Worm (Caenorhabditis elegans): ENCODE data around the gene nhr-214.
A peak's percentile ranks its signal among the peaks of the same experiment; 100 is the strongest.

The nhr-214 gene

ce11 chrX:12690346-12690745 is 11.5 kb downstream of the nhr-214 start (continued):
- no peak for TF ChIP-seq daf-19 (GFP tag; conservative IDR thresholded peaks at IDR 0.05)

ce11 chrX:12689869-12690268 is 12.0 kb downstream of the nhr-214 start:
- TF ChIP-seq mxl-3 (GFP tag; optimal IDR thresholded peaks at IDR 0.05) (no peak), F49E8.2 (tag; optimal IDR thresholded peaks at IDR 0.05; ENCODE audit: borderline replicate concordance) (no peak), pqm-1 (tag; optimal IDR thresholded peaks at IDR 0.05) (no peak), fkh-10 (GFP tag; optimal IDR thresholded peaks at IDR 0.05) (peak; percentile 93), gei-8 (GFP tag; optimal IDR thresholded peaks at IDR 0.05) (no peak), jun-1 (tag; optimal IDR thresholded peaks at IDR 0.05) (no peak), mep-1 (tag; optimal IDR thresholded peaks at IDR 0.05) (no peak), snpc-4 (tag; optimal IDR thresholded peaks at IDR 0.05) (no peak), nhr-41 (GFP tag; IDR thresholded peaks at IDR 0.05) (no peak), T26A8.4 (GFP tag; IDR thresholded peaks at IDR 0.05) (no peak), rbr-2 (tag; optimal IDR thresholded peaks at IDR 0.05) (no peak), ces-1 (GFP tag; optimal IDR thresholded peaks at IDR 0.05) (peak; percentile 93), ceh-20 (GFP tag; IDR thresholded peaks at IDR 0.05) (no peak), madf-5 (GFP tag; IDR thresholded peaks at IDR 0.05) (no peak), unc-62 (GFP tag; optimal IDR thresholded peaks at IDR 0.05 in 1 of 2) (peak in 1 of 2 experiments; percentile 84), unc-62 (tag; optimal IDR thresholded peaks at IDR 0.05) (no peak), nhr-102 (tag; optimal IDR thresholded peaks at IDR 0.05) (no peak), daf-8 (GFP tag; IDR thresholded peaks at IDR 0.05) (no peak), spr-3 (GFP tag; optimal IDR thresholded peaks at IDR 0.05) (no peak), lsy-2 (tag; optimal IDR thresholded peaks at IDR 0.05) (peak in 1 of 2 experiments; percentile 10), zip-11 (GFP tag; IDR thresholded peaks at IDR 0.05) (no peak), ceh-82 (tag; optimal IDR thresholded peaks at IDR 0.05) (no peak), tag-97 (GFP tag; IDR thresholded peaks at IDR 0.05) (no peak), ctbp-1 (GFP tag; IDR thresholded peaks at IDR 0.05) (0 out of 2 replicates have a peak, but pooled peaks have one; percentile 22)

ce11 chrX:12688632-12689031 is 13.2 kb downstream of the nhr-214 start:
- TF ChIP-seq ceh-62 (tag; optimal IDR thresholded peaks at IDR 0.05) = no peak
- peak; percentile 88 for TF ChIP-seq aha-1 (tag)
- no peak for TF ChIP-seq nhr-11 (tag; optimal IDR thresholded peaks at IDR 0.05)
- no peak for TF ChIP-seq zip-2 (tag; optimal IDR thresholded peaks at IDR 0.05)
- no peak for TF ChIP-seq nhr-41 (GFP tag; IDR thresholded peaks at IDR 0.05)

ce11 chrX:12687482-12687881 is 14.4 kb downstream of the nhr-214 start:
- TF ChIP-seq fos-1 (tag; optimal IDR thresholded peaks at IDR 0.05) (no peak), madf-9 (GFP tag; conservative IDR thresholded peaks at IDR 0.05) (no peak), mxl-3 (GFP tag; optimal IDR thresholded peaks at IDR 0.05) (no peak), nhr-76 (tag; optimal IDR thresholded peaks at IDR 0.05) (no peak), zip-11 (GFP tag; IDR thresholded peaks at IDR 0.05) (no peak), F26F4.8 (GFP tag; conservative IDR thresholded peaks at IDR 0.05) (no peak), dve-1 (tag; optimal IDR thresholded peaks at IDR 0.05; ENCODE audit: insufficient read depth) (no peak), nhr-25 (tag; optimal IDR thresholded peaks at IDR 0.05; ENCODE audit: borderline replicate concordance, insufficient read depth) (no peak), saeg-2 (GFP tag; IDR thresholded peaks at IDR 0.05) (0 out of 2 replicates have a peak, but pooled peaks have one; percentile 6), R02D3.7 (tag; optimal IDR thresholded peaks at IDR 0.05) (no peak), aha-1 (tag) (peak; percentile 91), zag-1 (tag; optimal IDR thresholded peaks at IDR 0.05) (no peak), spr-3 (GFP tag; optimal IDR thresholded peaks at IDR 0.05) (no peak)

Data from whole organism, L4 larva.